Fruit fly (Drosophila melanogaster) whole organism, wandering third instar larva: ENCODE data around the gene CG42661.

Experiments
- Abd-B ChIP-seq: fragments of >200 bp; optimal IDR thresholded peaks from 2 replicates; lab custom pipeline; 2017; ENCODE audit warnings: missing biosample characterization, missing genetic modification characterization
- CG32264 ChIP-seq: fragments of 200-800 bp; sonication (Bioruptor generic); optimal IDR thresholded peaks from 2 replicates; lab custom pipeline; 2016; ENCODE audit warnings: missing biosample characterization, missing genetic modification characterization
- CG9705 ChIP-seq: fragments of 200-800 bp; sonication (Bioruptor generic); optimal IDR thresholded peaks from 2 replicates; lab custom pipeline; 2018; ENCODE audit warnings: missing biosample characterization, mild to moderate bottlenecking, missing genetic modification characterization
- CrebA ChIP-seq: fragments of 200-800 bp; sonication (Bioruptor generic); optimal IDR thresholded peaks from 2 replicates; lab custom pipeline; 2016; ENCODE audit warnings: missing biosample characterization, mild to moderate bottlenecking, missing genetic modification characterization, borderline replicate concordance
- Dfd ChIP-seq: fragments of >200 bp; optimal IDR thresholded peaks from 2 replicates; lab custom pipeline; 2017; ENCODE audit warnings: missing biosample characterization, missing genetic modification characterization
- Dif ChIP-seq: fragments of 200-275, 200-300 bp; sonication (Bioruptor generic); optimal IDR thresholded peaks from 2 replicates; lab custom pipeline; 2018; ENCODE audit warnings: missing biosample characterization, missing genetic modification characterization; ENCODE audit not compliant: partially characterized antibody
- GATAd ChIP-seq: sonication (Bioruptor generic); optimal IDR thresholded peaks from 2 replicates; lab custom pipeline; 2016; ENCODE audit warnings: missing biosample characterization, missing genetic modification characterization
- HLH106 ChIP-seq: fragments of 200-800 bp; optimal IDR thresholded peaks from 3 replicates; lab custom pipeline; 2019; ENCODE audit warnings: missing biosample characterization, mild to moderate bottlenecking, missing genetic modification characterization, moderate library complexity
- Hnf4 ChIP-seq: fragments of 200-800 bp; sonication (Bioruptor generic); optimal IDR thresholded peaks from 2 replicates; lab custom pipeline; 2016; ENCODE audit warnings: missing biosample characterization, mild to moderate bottlenecking, missing genetic modification characterization
- Hr78 ChIP-seq: fragments of >200 bp; optimal IDR thresholded peaks from 2 replicates; lab custom pipeline; 2017; ENCODE audit warnings: missing biosample characterization, missing genetic modification characterization
- Hr83 ChIP-seq: fragments of 200-300 bp; sonication (Bioruptor generic); optimal IDR thresholded peaks from 2 replicates; lab custom pipeline; 2016; ENCODE audit warnings: missing biosample characterization, mild to moderate bottlenecking, missing genetic modification characterization, moderate library complexity; ENCODE audit not compliant: poor library complexity, severe bottlenecking
- Jra ChIP-seq: sonication (Bioruptor generic); optimal IDR thresholded peaks from 2 replicates; lab custom pipeline; 2016; ENCODE audit warnings: missing biosample characterization, missing genetic modification characterization
- Mio ChIP-seq: sonication (Bioruptor generic); optimal IDR thresholded peaks from 2 replicates; lab custom pipeline; 2016; ENCODE audit warnings: missing biosample characterization, missing genetic modification characterization
- Myc ChIP-seq: fragments of >200 bp; optimal IDR thresholded peaks from 2 replicates; lab custom pipeline; 2017
- N ChIP-seq: fragments of >200 bp; optimal IDR thresholded peaks from 2 replicates; lab custom pipeline; 2018; ENCODE audit warnings: missing biosample characterization, missing external identifiers, missing genetic modification characterization
- OdsH ChIP-seq: fragments of 200-800 bp; sonication (Bioruptor generic); optimal IDR thresholded peaks from 2 replicates; lab custom pipeline; 2016; ENCODE audit warnings: missing biosample characterization, mild to moderate bottlenecking, missing genetic modification characterization
- Rel ChIP-seq, 2 experiments: fragments of 200-800 bp; sonication (Bioruptor generic) in 1 of 2; optimal IDR thresholded peaks; 2 replicates in 1 of 2; 3 replicates in 1 of 2; lab custom pipeline; 2016 to 2019; ENCODE audit warnings: mild to moderate bottlenecking in 2 of 2, missing biosample characterization in 2 of 2, missing genetic modification characterization in 2 of 2, moderate library complexity in 1 of 2
- Sp1 ChIP-seq: fragments of 200-800 bp; sonication (Bioruptor generic); optimal IDR thresholded peaks from 3 replicates; lab custom pipeline; 2019; ENCODE audit warnings: missing biosample characterization, mild to moderate bottlenecking, missing genetic modification characterization, moderate library complexity
- Vsx2 ChIP-seq: fragments of 200-300, 225-300 bp; sonication (Bioruptor generic); optimal IDR thresholded peaks from 2 replicates; lab custom pipeline; 2018; ENCODE audit warnings: missing biosample characterization, missing genetic modification characterization; ENCODE audit not compliant: partially characterized antibody
- br ChIP-seq: fragments of 200-800 bp; sonication (Bioruptor generic); optimal IDR thresholded peaks from 2 replicates; lab custom pipeline; 2016; ENCODE audit warnings: missing biosample characterization, missing genetic modification characterization
- brk ChIP-seq: fragments of 200-800 bp; sonication (Bioruptor generic); optimal IDR thresholded peaks from 2 replicates; lab custom pipeline; 2016; ENCODE audit warnings: missing biosample characterization, mild to moderate bottlenecking, missing genetic modification characterization
- dl ChIP-seq, 2 experiments: fragments of 175-275, 200-275 bp in 1 of 2; fragments of 200-275 bp in 1 of 2; sonication (Bioruptor generic); optimal IDR thresholded peaks; lab custom pipeline; 2018; ENCODE audit warnings: mild to moderate bottlenecking in 2 of 2, missing biosample characterization in 2 of 2, missing genetic modification characterization in 2 of 2, moderate library complexity in 2 of 2; ENCODE audit not compliant: partially characterized antibody in 2 of 2, insufficient read depth in 1 of 2
- dmrt93B ChIP-seq: fragments of 200-800 bp; sonication (Bioruptor generic); optimal IDR thresholded peaks from 2 replicates; lab custom pipeline; 2018; ENCODE audit warnings: missing biosample characterization, mild to moderate bottlenecking, missing genetic modification characterization
- dsf ChIP-seq: sonication (Bioruptor generic); optimal IDR thresholded peaks from 2 replicates; lab custom pipeline; 2016; ENCODE audit warnings: missing biosample characterization, missing genetic modification characterization, borderline replicate concordance
- ey ChIP-seq: fragments of 200-800 bp; sonication (Bioruptor generic); optimal IDR thresholded peaks from 2 replicates; lab custom pipeline; 2016; ENCODE audit warnings: missing biosample characterization, missing genetic modification characterization
- foxo ChIP-seq, 2 experiments: fragments of 200-800 bp; sonication (Bioruptor generic); optimal IDR thresholded peaks; 2 replicates in 1 of 2; 3 replicates in 1 of 2; lab custom pipeline; 2016 to 2017; ENCODE audit warnings: missing biosample characterization in 2 of 2, missing genetic modification characterization in 2 of 2
- fru ChIP-seq: fragments of 200-800 bp; sonication (Bioruptor generic); optimal IDR thresholded peaks from 3 replicates; lab custom pipeline; 2016; ENCODE audit warnings: missing biosample characterization, mild to moderate bottlenecking, missing genetic modification characterization
- h ChIP-seq: fragments of 200-800 bp; sonication (Bioruptor generic); optimal IDR thresholded peaks from 3 replicates; lab custom pipeline; 2016; ENCODE audit warnings: missing biosample characterization, mild to moderate bottlenecking, missing genetic modification characterization
- jim ChIP-seq: fragments of 175-275, 200-325 bp; sonication (Bioruptor generic); optimal IDR thresholded peaks from 2 replicates; lab custom pipeline; 2016; ENCODE audit warnings: missing biosample characterization, mild to moderate bottlenecking, missing genetic modification characterization
- lola ChIP-seq: fragments of >200 bp; optimal IDR thresholded peaks from 2 replicates; lab custom pipeline; 2017; ENCODE audit warnings: missing biosample characterization, missing genetic modification characterization
- pan ChIP-seq: fragments of >200 bp; optimal IDR thresholded peaks from 2 replicates; lab custom pipeline; 2017
- psq ChIP-seq: fragments of 200-800 bp; sonication (Bioruptor generic); optimal IDR thresholded peaks from 3 replicates; lab custom pipeline; 2017; ENCODE audit warnings: missing biosample characterization, mild to moderate bottlenecking, missing genetic modification characterization, moderate library complexity
- rgr ChIP-seq: fragments of 200-800 bp; sonication (Bioruptor generic); optimal IDR thresholded peaks from 3 replicates; lab custom pipeline; 2016; ENCODE audit warnings: missing biosample characterization, mild to moderate bottlenecking, missing genetic modification characterization
- sage ChIP-seq: fragments of 200-800 bp; sonication (Bioruptor generic); optimal IDR thresholded peaks from 2 replicates; lab custom pipeline; 2016; ENCODE audit warnings: missing biosample characterization, mild to moderate bottlenecking, missing genetic modification characterization
- sv ChIP-seq: fragments of 200-800 bp; sonication (Bioruptor generic); optimal IDR thresholded peaks from 3 replicates; lab custom pipeline; 2016; ENCODE audit warnings: missing biosample characterization, missing genetic modification characterization
- tai ChIP-seq: sonication (Bioruptor generic); optimal IDR thresholded peaks from 2 replicates; lab custom pipeline; 2016; ENCODE audit warnings: missing biosample characterization, missing genetic modification characterization
- usp ChIP-seq: fragments of >200 bp; optimal IDR thresholded peaks from 2 replicates; lab custom pipeline; 2017; ENCODE audit warnings: missing biosample characterization, missing genetic modification characterization
- woc ChIP-seq: sonication (Bioruptor generic); optimal IDR thresholded peaks from 2 replicates; lab custom pipeline; 2016; ENCODE audit warnings: missing biosample characterization, mild to moderate bottlenecking, missing genetic modification characterization

Gene CG42661

dm6 chr3L:7434198-7434597, 31.1 kb upstream of the CG42661 start:
- TF ChIP-seq Abd-B (GFP tag; lab: Kevin White, UChicago) (no peak), dmrt93B (GFP tag; lab: Kevin White, UChicago) (no peak), CrebA (GFP tag; lab: Kevin White, UChicago) (no peak), lola (GFP tag; lab: Kevin White, UChicago) (no peak), Vsx2 (GFP tag; lab: Kevin White, UChicago) (no peak), Rel (GFP tag; optimal IDR thresholded peaks at IDR 0.05; lab: Kevin White, UChicago) (no peak), Rel (tag; optimal IDR thresholded peaks at IDR 0.05; lab: Kevin White, UChicago) (no peak), Mio (GFP tag; lab: Kevin White, UChicago) (no peak), br (no peak), sage (GFP tag; lab: Kevin White, UChicago) (no peak), Hnf4 (GFP tag; lab: Kevin White, UChicago) (no peak), h (GFP tag; lab: Kevin White, UChicago) (no peak), ey (no peak), psq (GFP tag; lab: Kevin White, UChicago) (no peak), GATAd (GFP tag; lab: Kevin White, UChicago) (no peak), Dif (GFP tag; lab: Kevin White, UChicago) (no peak), CG32264 (GFP tag; lab: Kevin White, UChicago) (no peak)

DNA sequence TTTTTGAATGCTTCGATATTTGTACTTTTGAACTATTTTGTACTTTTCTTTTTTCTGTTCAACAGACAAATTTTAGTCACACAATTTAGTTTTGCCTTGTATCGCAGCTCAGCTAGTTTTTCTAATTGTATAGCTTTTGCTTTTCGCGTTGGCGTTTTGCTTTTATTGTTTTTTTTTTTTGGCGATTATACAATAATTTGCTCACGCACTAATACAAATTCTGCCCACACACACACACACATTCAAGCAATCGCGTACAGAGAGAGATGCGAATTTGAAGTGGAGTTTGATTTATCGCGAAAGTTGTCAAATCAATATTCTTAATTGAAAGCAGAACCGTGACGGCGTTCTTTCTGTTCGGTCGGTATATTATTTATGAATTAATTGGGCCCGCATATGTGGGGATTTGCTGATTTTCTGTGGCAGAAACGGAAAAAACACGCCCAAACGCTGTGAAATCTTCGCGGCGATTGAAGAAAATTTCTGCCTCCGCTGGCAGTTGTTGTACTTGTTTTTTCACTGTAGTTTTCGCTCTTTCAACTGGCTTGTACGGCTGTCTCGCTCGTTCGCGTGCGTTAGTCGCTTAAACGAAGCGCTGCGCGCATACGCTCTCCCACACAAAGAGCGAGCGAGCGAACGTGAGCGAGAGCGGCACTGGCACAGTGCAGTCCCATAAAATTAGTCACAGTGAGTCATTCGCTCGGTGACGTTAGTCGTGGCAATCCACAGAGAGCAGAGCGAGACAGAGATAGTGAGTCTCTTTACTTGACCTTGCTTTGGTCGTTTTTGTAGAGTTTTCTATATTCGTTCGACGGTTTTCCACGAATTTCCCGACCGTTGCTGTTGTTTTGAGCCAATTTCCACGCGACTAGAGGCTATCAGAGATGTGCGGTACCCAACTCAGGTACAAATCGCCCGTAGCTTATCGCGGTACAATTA, 30.3 kb upstream of the CG42661 start, which contains the start of gene Rac2:
Gene Rac2 (minus strand): TSS at position 476 of the 939 bp plus-strand sequence.
- TF ChIP-seq Dif (GFP tag; lab: Kevin White, UChicago) (peak; percentile 94), psq (GFP tag; lab: Kevin White, UChicago) (peak; percentile 30), woc (GFP tag; lab: Kevin White, UChicago) (peak; percentile 41), OdsH (GFP tag; lab: Kevin White, UChicago) (peak; percentile 37), dsf (GFP tag; lab: Kevin White, UChicago) (no peak), dmrt93B (GFP tag; lab: Kevin White, UChicago) (peak; percentile 21), CrebA (GFP tag; lab: Kevin White, UChicago) (no peak), sv (no peak), fru (GFP tag; lab: Kevin White, UChicago) (peak; percentile 61), Hnf4 (GFP tag; lab: Kevin White, UChicago) (peak; percentile 28), Sp1 (GFP tag; lab: Kevin White, UChicago) (peak; percentile 22), brk (no peak), Rel (GFP tag; optimal IDR thresholded peaks at IDR 0.05; lab: Kevin White, UChicago) (no peak), Rel (tag; optimal IDR thresholded peaks at IDR 0.05; lab: Kevin White, UChicago) (peak; percentile 42), Hr83 (GFP tag; lab: Kevin White, UChicago) (no peak), Dfd (GFP tag; lab: Kevin White, UChicago) (no peak), Abd-B (GFP tag; lab: Kevin White, UChicago) (no peak), Mio (GFP tag; lab: Kevin White, UChicago) (no peak), Vsx2 (GFP tag; lab: Kevin White, UChicago) (peak; percentile 41), usp (GFP tag; lab: Kevin White, UChicago) (no peak), jim (GFP tag; lab: Kevin White, UChicago) (no peak), Myc (no peak), ey (peak; percentile 50), HLH106 (tag; lab: Kevin White, UChicago) (peak; percentile 60), foxo (GFP tag; optimal IDR thresholded peaks at IDR 0.05; lab: Kevin White, UChicago) (peak in 1 of 2 experiments; percentile 34), sage (GFP tag; lab: Kevin White, UChicago) (no peak), Hr78 (GFP tag; lab: Kevin White, UChicago) (no peak), N (GFP tag; lab: Kevin White, UChicago) (no peak), CG32264 (GFP tag; lab: Kevin White, UChicago) (no peak), GATAd (GFP tag; lab: Kevin White, UChicago) (no peak), dl (GFP tag; optimal IDR thresholded peaks at IDR 0.05; lab: Kevin White, UChicago; ENCODE audit: insufficient read depth in 1 of 2, partially characterized antibody in 2 of 2) (peak; percentile 75 to 87), CG9705 (GFP tag; lab: Kevin White, UChicago) (no peak), rgr (GFP tag; lab: Kevin White, UChicago) (peak; percentile 51), tai (GFP tag; lab: Kevin White, UChicago) (peak; percentile 58), Jra (GFP tag; lab: Kevin White, UChicago) (peak; percentile 99), br (peak; percentile 37), h (GFP tag; lab: Kevin White, UChicago) (peak; percentile 65), pan (lab: Kevin White, UChicago) (no peak), lola (GFP tag; lab: Kevin White, UChicago) (no peak)
